Worm (Caenorhabditis elegans) whole organism, L1 larva: Measurements from ENCODE around the gene H34I24.2.

Experiments
- aha-1 ChIP-seq: fragments of 150-350 bp; optimal IDR thresholded peaks from 2 replicates; lab custom pipeline; 2014; ENCODE audit warnings: missing biosample characterization, missing genetic modification characterization
- blmp-1 ChIP-seq: fragments of 150-350 bp; optimal IDR thresholded peaks from 2 replicates; lab custom pipeline; 2014; ENCODE audit warnings: missing biosample characterization, missing genetic modification characterization
- ceh-8 ChIP-seq: fragments of 200-800 bp; sonication (Bioruptor generic); optimal IDR thresholded peaks from 2 replicates; lab custom pipeline; 2018; ENCODE audit warnings: mild to moderate bottlenecking, missing genetic modification characterization, moderate library complexity, missing compliant biosample characterization
- ceh-90 ChIP-seq: sonication (generic microtip); optimal IDR thresholded peaks from 2 replicates; lab custom pipeline; 2016; ENCODE audit warnings: missing genetic modification characterization, missing compliant biosample characterization
- dpl-1 ChIP-seq, 3 experiments: fragments of 150-350 bp in 2 of 3; sonication (generic microtip) in 1 of 3; optimal IDR thresholded peaks; 2 replicates each; lab custom pipeline; 2014 to 2017; ENCODE audit warnings: missing biosample characterization in 3 of 3, missing genetic modification characterization in 3 of 3, missing genetic modification reagents in 3 of 3
- efl-1 ChIP-seq, 4 experiments: fragments of 150-350 bp; optimal IDR thresholded peaks in 3 of 4; peaks in 1 of 4; 1 replicate in 1 of 4; 2 replicates in 3 of 4; lab custom pipeline; 2014; ENCODE audit warnings: missing biosample characterization in 2 of 4, missing genetic modification characterization in 2 of 4, missing genetic modification reagents in 2 of 4
- efl-3 ChIP-seq: fragments of 200-800 bp; sonication (Bioruptor generic); optimal IDR thresholded peaks from 2 replicates; lab custom pipeline; 2018; ENCODE audit warnings: mild to moderate bottlenecking, missing genetic modification characterization, missing compliant biosample characterization
- egl-27 ChIP-seq, 2 experiments: fragments of 150-350 bp in 1 of 2; sonication (generic microtip); optimal IDR thresholded peaks; 3 replicates each; lab custom pipeline; 2017 to 2018; ENCODE audit warnings: missing biosample characterization in 2 of 2, missing genetic modification characterization in 2 of 2, missing genetic modification reagents in 2 of 2
- elt-2 ChIP-seq: sonication (generic microtip); optimal IDR thresholded peaks from 2 replicates; lab custom pipeline; 2016; ENCODE audit warnings: missing genetic modification characterization, mild to moderate bottlenecking, inconsistent platforms, missing compliant biosample characterization, missing genetic modification reagents
- elt-3 ChIP-seq, 6 experiments: fragments of 150-350 bp in 1 of 6; sonication (generic microtip); optimal IDR thresholded peaks; 2 replicates each; lab custom pipeline; 2017 to 2018; ENCODE audit warnings: missing biosample characterization in 6 of 6, missing genetic modification characterization in 6 of 6, inconsistent platforms in 1 of 6
- fkh-10 ChIP-seq: sonication (generic microtip); optimal IDR thresholded peaks from 2 replicates; lab custom pipeline; 2017; ENCODE audit warnings: missing biosample characterization, missing genetic modification reagents, missing genetic modification characterization
- fkh-4 ChIP-seq: sonication (generic microtip); optimal IDR thresholded peaks from 2 replicates; lab custom pipeline; 2016; ENCODE audit warnings: missing compliant biosample characterization, missing genetic modification characterization, borderline replicate concordance
- fkh-8 ChIP-seq: sonication (generic microtip); optimal IDR thresholded peaks from 2 replicates; lab custom pipeline; 2016; ENCODE audit warnings: mild to moderate bottlenecking, missing genetic modification characterization, missing compliant biosample characterization
- fos-1 ChIP-seq: fragments of 150-350 bp; optimal IDR thresholded peaks from 2 replicates; lab custom pipeline; 2014; ENCODE audit warnings: missing biosample characterization, missing genetic modification characterization
- grh-1 ChIP-seq: fragments of 200-800 bp; sonication (Bioruptor generic); IDR thresholded peaks from 2 replicates; pipeline ENCODE4 v1.3.6; 2022; ENCODE audit warnings: missing genetic modification reagents, missing genetic modification characterization, missing compliant biosample characterization
- isw-1 ChIP-seq: fragments of 200-800 bp; sonication (Bioruptor generic); IDR thresholded peaks from 2 replicates; pipeline ENCODE4 v1.3.6; 2022; ENCODE audit warnings: missing genetic modification characterization, missing compliant biosample characterization
- jun-1 ChIP-seq: fragments of 150-350 bp; optimal IDR thresholded peaks from 2 replicates; lab custom pipeline; 2014; ENCODE audit warnings: missing biosample characterization, missing genetic modification reagents, missing genetic modification characterization
- lin-13 ChIP-seq: fragments of 150-350 bp; optimal IDR thresholded peaks from 2 replicates; lab custom pipeline; 2014; ENCODE audit warnings: missing biosample characterization, missing genetic modification reagents, missing genetic modification characterization
- lin-14 ChIP-seq: fragments of 200-800 bp; sonication (Bioruptor generic); optimal IDR thresholded peaks from 2 replicates; lab custom pipeline; 2018; ENCODE audit warnings: mild to moderate bottlenecking, missing genetic modification characterization, moderate library complexity, missing compliant biosample characterization
- lin-15B ChIP-seq: fragments of 150-350 bp; sonication (generic microtip); optimal IDR thresholded peaks from 3 replicates; lab custom pipeline; 2014; ENCODE audit warnings: missing biosample characterization, missing genetic modification characterization
- lin-35 ChIP-seq, 2 experiments: fragments of 150-350 bp; optimal IDR thresholded peaks; 2 replicates each; lab custom pipeline; 2014; ENCODE audit warnings: missing biosample characterization in 2 of 2, missing genetic modification characterization in 2 of 2, missing genetic modification reagents in 2 of 2
- lin-39 ChIP-seq: fragments of 150-350 bp; optimal IDR thresholded peaks from 2 replicates; lab custom pipeline; 2014; ENCODE audit warnings: missing biosample characterization, missing genetic modification reagents, missing genetic modification characterization
- lir-3 ChIP-seq: sonication (generic microtip); optimal IDR thresholded peaks from 2 replicates; lab custom pipeline; 2016; ENCODE audit warnings: mild to moderate bottlenecking, missing genetic modification characterization, moderate library complexity, missing compliant biosample characterization; ENCODE audit not compliant: poor library complexity
- lsy-2 ChIP-seq, 2 experiments: fragments of 150-350 bp; optimal IDR thresholded peaks; 2 replicates each; lab custom pipeline; 2014; ENCODE audit warnings: missing biosample characterization in 2 of 2, missing genetic modification characterization in 2 of 2
- mab-9 ChIP-seq: fragments of 200-800 bp; sonication (Bioruptor generic); IDR thresholded peaks from 2 replicates; pipeline ENCODE4 v1.3.6; 2022; ENCODE audit warnings: missing genetic modification reagents, missing genetic modification characterization, missing compliant biosample characterization
- mdl-1 ChIP-seq, 2 experiments: fragments of 150-350 bp; optimal IDR thresholded peaks; 2 replicates each; lab custom pipeline; 2014 to 2017; ENCODE audit warnings: missing biosample characterization in 2 of 2, missing genetic modification characterization in 2 of 2, inconsistent platforms in 1 of 2
- mef-2 ChIP-seq: fragments of 150-350 bp; optimal IDR thresholded peaks from 2 replicates; lab custom pipeline; 2014; ENCODE audit warnings: missing biosample characterization, missing genetic modification characterization
- mep-1 ChIP-seq: fragments of 150-350 bp; optimal IDR thresholded peaks from 2 replicates; lab custom pipeline; 2014; ENCODE audit warnings: missing biosample characterization, missing genetic modification characterization
- nhr-12 ChIP-seq: sonication (generic microtip); optimal IDR thresholded peaks from 2 replicates; lab custom pipeline; 2017; ENCODE audit warnings: missing biosample characterization, missing genetic modification characterization
- nhr-20 ChIP-seq: sonication (generic microtip); optimal IDR thresholded peaks from 2 replicates; lab custom pipeline; 2016; ENCODE audit warnings: mild to moderate bottlenecking, missing genetic modification characterization, missing compliant biosample characterization
- nhr-71 ChIP-seq: sonication (generic microtip); optimal IDR thresholded peaks from 2 replicates; lab custom pipeline; 2016; ENCODE audit warnings: mild to moderate bottlenecking, missing genetic modification characterization, moderate library complexity, missing compliant biosample characterization
- nhr-76 ChIP-seq: sonication (generic microtip); optimal IDR thresholded peaks from 2 replicates; lab custom pipeline; 2017; ENCODE audit warnings: missing biosample characterization, missing genetic modification characterization
- nhr-84 ChIP-seq: sonication (generic microtip); optimal IDR thresholded peaks from 2 replicates; lab custom pipeline; 2017; ENCODE audit warnings: missing biosample characterization, missing genetic modification characterization
- nhr-85 ChIP-seq: sonication (generic microtip); peaks from one replicate; lab custom pipeline; 2016; ENCODE audit warnings: missing genetic modification characterization, inconsistent platforms, missing compliant biosample characterization
- nhr-90 ChIP-seq: sonication (generic microtip); optimal IDR thresholded peaks from 2 replicates; lab custom pipeline; 2016; ENCODE audit warnings: mild to moderate bottlenecking, missing genetic modification characterization, missing compliant biosample characterization; ENCODE audit not compliant: poor library complexity
- pax-3 ChIP-seq: fragments of 200-800 bp; sonication (Bioruptor generic); optimal IDR thresholded peaks from 2 replicates; lab custom pipeline; 2018; ENCODE audit warnings: mild to moderate bottlenecking, missing genetic modification characterization, moderate library complexity, missing compliant biosample characterization
- pqm-1 ChIP-seq: sonication (generic microtip); optimal IDR thresholded peaks from 3 replicates; lab custom pipeline; 2017; ENCODE audit warnings: missing biosample characterization, missing genetic modification characterization
- snu-23 ChIP-seq: sonication (generic microtip); optimal IDR thresholded peaks from 2 replicates; lab custom pipeline; 2016; ENCODE audit warnings: missing genetic modification characterization, missing compliant biosample characterization
- sox-4 ChIP-seq: sonication (generic microtip); optimal IDR thresholded peaks from 2 replicates; lab custom pipeline; 2016; ENCODE audit warnings: missing genetic modification characterization, missing compliant biosample characterization
- swsn-7 ChIP-seq: sonication (generic microtip); optimal IDR thresholded peaks from 2 replicates; lab custom pipeline; 2016; ENCODE audit warnings: missing genetic modification characterization, missing compliant biosample characterization
- tlp-1 ChIP-seq: fragments of 150-350 bp; optimal IDR thresholded peaks from 2 replicates; lab custom pipeline; 2014; ENCODE audit warnings: missing biosample characterization, missing genetic modification characterization
- unc-62 ChIP-seq: fragments of 150-350 bp; optimal IDR thresholded peaks from 2 replicates; lab custom pipeline; 2014; ENCODE audit warnings: missing biosample characterization, missing genetic modification reagents, missing genetic modification characterization
- vab-15 ChIP-seq: sonication (generic microtip); optimal IDR thresholded peaks from 2 replicates; lab custom pipeline; 2017; ENCODE audit warnings: missing genotype, mild to moderate bottlenecking, missing genetic modification characterization, missing compliant biosample characterization
- xbp-1 ChIP-seq: sonication (generic microtip); optimal IDR thresholded peaks from 2 replicates; lab custom pipeline; 2016; ENCODE audit warnings: missing genetic modification characterization, missing compliant biosample characterization
- zag-1 ChIP-seq: fragments of 150-350 bp; optimal IDR thresholded peaks from 2 replicates; lab custom pipeline; 2014; ENCODE audit warnings: missing biosample characterization, missing genetic modification characterization
- zip-4 ChIP-seq: fragments of 200-800 bp; sonication (Bioruptor generic); optimal IDR thresholded peaks from 2 replicates; lab custom pipeline; 2018; ENCODE audit warnings: mild to moderate bottlenecking, missing genetic modification characterization, moderate library complexity, missing compliant biosample characterization
- ztf-11 ChIP-seq, 2 experiments: sonication (generic microtip); optimal IDR thresholded peaks; 2 replicates each; lab custom pipeline; 2016 to 2017; ENCODE audit warnings: missing genetic modification characterization in 2 of 2, missing biosample characterization in 1 of 2, missing compliant biosample characterization in 1 of 2
- ztf-4 ChIP-seq: fragments of 150-350 bp; optimal IDR thresholded peaks from 2 replicates; lab custom pipeline; 2014; ENCODE audit warnings: missing biosample characterization, missing genetic modification characterization

The H34I24.2 gene

DNA sequence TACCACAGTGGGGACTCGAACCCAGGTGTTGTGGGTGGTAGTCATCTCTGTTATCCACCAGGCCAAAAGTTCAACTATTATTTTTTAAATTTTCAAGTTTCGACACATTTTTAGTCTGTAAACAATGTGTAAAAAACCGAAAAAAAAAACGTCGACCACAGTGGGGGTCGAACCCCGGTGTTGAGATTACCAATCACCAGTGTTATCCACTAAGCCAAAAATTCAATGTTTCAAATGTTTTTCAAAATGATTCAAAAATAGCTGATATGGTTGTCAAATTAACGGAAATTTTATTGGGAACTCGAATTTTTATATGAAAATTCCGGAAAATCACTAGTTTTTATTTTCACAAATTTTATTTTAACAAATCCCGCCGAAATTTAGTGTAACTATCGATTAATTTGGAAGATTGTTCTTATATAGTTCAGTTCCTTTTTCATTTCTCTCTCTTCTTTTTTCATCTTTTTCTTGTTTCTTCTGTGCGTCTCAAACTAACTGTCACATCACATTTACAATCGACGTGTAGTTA is 31.3 kb downstream of the H34I24.2 start:
- TF ChIP-seq vab-15 (tag; lab: Kevin White, UChicago), result no peak
- TF ChIP-seq ceh-90 (tag; lab: Kevin White, UChicago), result no peak
- TF ChIP-seq nhr-85 (tag; lab: Kevin White, UChicago), result peak; percentile 70
- no peak for TF ChIP-seq efl-1 (optimal IDR thresholded peaks at IDR 0.05; lab: Kevin White, UChicago)
- TF ChIP-seq efl-1 (GFP tag; optimal IDR thresholded peaks at IDR 0.05 in 1 of 2; lab: Kevin White, UChicago), result peak in 1 of 2 experiments; percentile 59
- TF ChIP-seq fos-1 (tag; lab: Kevin White, UChicago), result no peak
- TF ChIP-seq blmp-1 (tag; lab: Kevin White, UChicago), result peak; percentile 26

DNA sequence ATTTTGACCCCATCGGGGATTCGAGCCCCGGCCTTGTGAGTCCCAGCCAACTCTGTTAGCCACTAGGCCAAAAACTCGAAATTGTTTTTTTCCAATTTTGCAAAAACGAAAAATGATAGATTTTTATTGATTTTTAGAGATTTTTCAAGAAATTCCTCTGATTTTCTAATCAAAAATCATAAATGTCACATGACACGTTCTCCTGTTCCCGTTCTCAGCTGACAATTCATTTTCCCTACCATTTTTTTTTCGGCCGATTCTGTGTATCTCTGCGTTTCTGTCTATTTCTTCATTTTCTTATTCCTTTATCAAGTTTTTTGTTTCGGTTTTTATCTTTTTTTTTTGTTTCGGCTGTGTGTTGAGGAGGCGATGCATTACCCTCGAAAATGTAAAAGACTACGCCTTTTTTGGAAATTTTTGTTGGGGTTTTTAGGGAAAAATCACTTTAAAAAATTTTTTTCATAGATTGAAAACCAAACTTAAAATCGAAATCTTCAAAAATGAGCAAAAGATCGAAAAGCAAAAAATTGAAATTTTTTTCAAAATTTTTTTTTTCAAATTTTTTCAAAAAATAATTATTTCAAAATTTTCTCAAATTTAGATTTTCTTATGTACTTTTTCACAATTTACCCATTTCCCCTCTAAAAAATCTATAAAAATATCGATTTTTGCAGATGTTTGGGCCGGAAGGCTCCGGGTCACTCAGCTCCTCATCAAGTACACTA is 32.5 kb downstream of the H34I24.2 start, which contains the start of gene klf-1:
Gene klf-1, plus strand, starts transcription at position 675 of the 725 bp plus-strand sequence.
- TF ChIP-seq nhr-71 (no peak), isw-1 (GFP tag; lab: Robert Waterston, UW) (no peak), sox-4 (tag; lab: Kevin White, UChicago) (no peak), elt-3 (tag; optimal IDR thresholded peaks at IDR 0.05; lab: Kevin White, UChicago) (peak in 1 of 6 experiments; percentile 3), fkh-10 (no peak), snu-23 (GFP tag; lab: Kevin White, UChicago) (no peak), egl-27 (tag; optimal IDR thresholded peaks at IDR 0.05; lab: Kevin White, UChicago) (no peak), zag-1 (tag; lab: Kevin White, UChicago) (no peak), xbp-1 (tag; lab: Kevin White, UChicago) (no peak), lin-14 (peak; percentile 36), tlp-1 (tag; lab: Kevin White, UChicago) (no peak), ztf-11 (tag; optimal IDR thresholded peaks at IDR 0.05; lab: Kevin White, UChicago) (no peak), aha-1 (tag; lab: Kevin White, UChicago) (no peak), jun-1 (tag; lab: Kevin White, UChicago) (no peak), nhr-85 (tag; lab: Kevin White, UChicago) (peak; percentile 78), nhr-84 (tag; lab: Kevin White, UChicago) (no peak), dpl-1 (GFP tag; optimal IDR thresholded peaks at IDR 0.05; lab: Kevin White, UChicago) (no peak), mab-9 (no peak), pqm-1 (tag; lab: Kevin White, UChicago) (no peak), nhr-12 (tag; lab: Kevin White, UChicago) (no peak), ceh-8 (no peak), mef-2 (tag; lab: Kevin White, UChicago) (no peak), lir-3 (no peak), lin-15B (tag; lab: Kevin White, UChicago) (no peak), lsy-2 (tag; optimal IDR thresholded peaks at IDR 0.05; lab: Kevin White, UChicago) (peak in 1 of 2 experiments; percentile 15), lin-35 (GFP tag; optimal IDR thresholded peaks at IDR 0.05; lab: Kevin White, UChicago) (peak in 1 of 2 experiments; percentile 6), mep-1 (tag; lab: Kevin White, UChicago) (no peak), lin-39 (tag; lab: Kevin White, UChicago) (no peak), nhr-90 (tag; lab: Kevin White, UChicago) (no peak), efl-3 (no peak), fkh-4 (tag; lab: Kevin White, UChicago) (no peak), swsn-7 (tag; lab: Kevin White, UChicago) (no peak), unc-62 (GFP tag; lab: Kevin White, UChicago) (no peak), nhr-76 (tag; lab: Kevin White, UChicago) (no peak), vab-15 (tag; lab: Kevin White, UChicago) (no peak), pax-3 (no peak), nhr-20 (tag; lab: Kevin White, UChicago) (no peak), fkh-8 (tag; lab: Kevin White, UChicago) (no peak), grh-1 (GFP tag; lab: Robert Waterston, UW) (no peak), zip-4 (no peak), lin-13 (GFP tag; lab: Kevin White, UChicago) (no peak), blmp-1 (tag; lab: Kevin White, UChicago) (peak; percentile 63), elt-2 (tag; lab: Kevin White, UChicago) (peak; percentile 30), mdl-1 (tag; optimal IDR thresholded peaks at IDR 0.05; lab: Kevin White, UChicago) (peak in 1 of 2 experiments; percentile 16), ztf-4 (tag; lab: Kevin White, UChicago) (no peak)
